Fruit fly (Drosophila melanogaster) whole organism, embryonic: ENCODE measurements around the gene CG42571.
A peak's percentile ranks its signal among the peaks of the same experiment; 100 is the strongest.

Experiments
- Awh ChIP-seq: fragments of 200-800 bp; sonication (Bioruptor generic); IDR thresholded peaks from 2 replicates; pipeline ENCODE4, ENCODE4 v1.3.6; 2022; ENCODE audit warnings: missing biosample characterization, missing genetic modification characterization
- B-H2 ChIP-seq: fragments of 200-800 bp; sonication (Bioruptor generic); optimal IDR thresholded peaks from 2 replicates; lab custom pipeline; 2018; ENCODE audit warnings: missing biosample characterization, mild to moderate bottlenecking, missing genetic modification characterization
- Blimp-1 ChIP-seq: fragments of 200-800 bp; sonication (Bioruptor generic); optimal IDR thresholded peaks from 3 replicates; lab custom pipeline; 2018; ENCODE audit warnings: missing biosample characterization, missing genetic modification characterization, mild to moderate bottlenecking, moderate library complexity, missing genetic modification reagents
- CG10979 ChIP-seq: fragments of 200-800 bp; sonication (Bioruptor generic); optimal IDR thresholded peaks from 2 replicates; lab custom pipeline; 2018; ENCODE audit warnings: missing biosample characterization, mild to moderate bottlenecking, missing genetic modification characterization, moderate library complexity
- CG12071 ChIP-seq: fragments of 200-800 bp; sonication (Bioruptor generic); optimal IDR thresholded peaks from 3 replicates; lab custom pipeline; 2018; ENCODE audit warnings: missing biosample characterization, mild to moderate bottlenecking, missing genetic modification characterization
- CG1233 ChIP-seq: fragments of 200-800 bp; sonication (Bioruptor generic); optimal IDR thresholded peaks from 4 replicates; lab custom pipeline; 2018; ENCODE audit warnings: missing biosample characterization, mild to moderate bottlenecking, missing genetic modification characterization
- CG15269 ChIP-seq: fragments of 200-800 bp; sonication (Bioruptor generic); optimal IDR thresholded peaks from 2 replicates; lab custom pipeline; 2018; ENCODE audit warnings: missing biosample characterization, mild to moderate bottlenecking, missing genetic modification characterization, moderate library complexity
- CG16813 ChIP-seq: fragments of 200-800 bp; sonication (Bioruptor generic); IDR thresholded peaks from 3 replicates; pipeline ENCODE4 v1.3.6; 2022; ENCODE audit warnings: missing biosample characterization, missing genetic modification characterization; ENCODE audit not compliant: partially characterized antibody
- CG17359 ChIP-seq: fragments of 200-800 bp; sonication (Bioruptor generic); optimal IDR thresholded peaks from 3 replicates; lab custom pipeline; 2018; ENCODE audit warnings: missing biosample characterization, mild to moderate bottlenecking, missing genetic modification characterization, moderate library complexity
- CG2199 ChIP-seq: fragments of 200-800 bp; sonication (Bioruptor generic); IDR thresholded peaks from 3 replicates; pipeline ENCODE4 v1.3.6; 2022; ENCODE audit warnings: missing biosample characterization, missing genetic modification characterization
- CG2678 ChIP-seq: fragments of 200-800 bp; sonication (Bioruptor generic); optimal IDR thresholded peaks from 3 replicates; lab custom pipeline; 2019; ENCODE audit warnings: missing biosample characterization, mild to moderate bottlenecking, missing genetic modification characterization, moderate library complexity
- CG2889 ChIP-seq: fragments of 200-800 bp; sonication (Bioruptor generic); IDR thresholded peaks from 3 replicates; pipeline ENCODE4 v1.3.6; 2022; ENCODE audit warnings: missing biosample characterization, missing genetic modification characterization
- CG30020 ChIP-seq: fragments of 200-800 bp; optimal IDR thresholded peaks from 2 replicates; lab custom pipeline; 2019; ENCODE audit warnings: missing biosample characterization, mild to moderate bottlenecking, missing genetic modification characterization, moderate library complexity
- CG4404 ChIP-seq: fragments of 200-800 bp; sonication (Bioruptor generic); IDR thresholded peaks from 2 replicates; pipeline ENCODE4 v1.3.6; 2022; ENCODE audit warnings: missing biosample characterization, missing genetic modification characterization
- CG8290 ChIP-seq, 3 experiments: fragments of 200-800 bp; sonication (Bioruptor generic); optimal IDR thresholded peaks; 2 replicates each; lab custom pipeline; 2016 to 2019; ENCODE audit warnings: missing biosample characterization in 3 of 3, missing genetic modification characterization in 3 of 3, mild to moderate bottlenecking in 2 of 3, moderate library complexity in 1 of 3
- HLHmδ ChIP-seq: fragments of 200-800 bp; sonication (Bioruptor generic); optimal IDR thresholded peaks from 2 replicates; lab custom pipeline; 2018; ENCODE audit warnings: missing biosample characterization, mild to moderate bottlenecking, missing genetic modification characterization, moderate library complexity
- Hmx ChIP-seq: fragments of 200-800 bp; sonication (Bioruptor generic); optimal IDR thresholded peaks from 2 replicates; lab custom pipeline; 2016; ENCODE audit warnings: missing biosample characterization, missing genetic modification characterization
- Hr51 ChIP-seq, 2 experiments: fragments of 200-800 bp; sonication (Bioruptor generic); optimal IDR thresholded peaks; 2 replicates in 1 of 2; 3 replicates in 1 of 2; lab custom pipeline; 2016 to 2018; ENCODE audit warnings: missing biosample characterization in 2 of 2, missing genetic modification characterization in 2 of 2, mild to moderate bottlenecking in 1 of 2, moderate library complexity in 1 of 2
- Hsf ChIP-seq: fragments of 200-800 bp; sonication (Bioruptor generic); optimal IDR thresholded peaks from 3 replicates; lab custom pipeline; 2016; ENCODE audit warnings: missing biosample characterization, missing genetic modification characterization
- Jarid2 ChIP-seq: fragments of 200-800 bp; sonication (Bioruptor generic); optimal IDR thresholded peaks from 3 replicates; lab custom pipeline; 2017; ENCODE audit warnings: mild to moderate bottlenecking, missing biosample characterization, missing genetic modification reagents, missing genetic modification characterization
- MTF-1 ChIP-seq: fragments of 200-800 bp; sonication (Bioruptor generic); optimal IDR thresholded peaks from 2 replicates; lab custom pipeline; 2018; ENCODE audit warnings: missing biosample characterization, mild to moderate bottlenecking, missing genetic modification characterization, borderline replicate concordance
- Meics ChIP-seq: fragments of 200-800 bp; sonication (Bioruptor generic); optimal IDR thresholded peaks from 2 replicates; lab custom pipeline; 2017; ENCODE audit warnings: missing biosample characterization, mild to moderate bottlenecking, missing genetic modification characterization
- NK7.1 ChIP-seq: fragments of 200-800 bp; sonication (Bioruptor generic); optimal IDR thresholded peaks from 3 replicates; lab custom pipeline; 2016; ENCODE audit warnings: missing biosample characterization, missing genetic modification characterization
- Ssrp ChIP-seq: fragments of 200-800 bp; sonication (Bioruptor generic); optimal IDR thresholded peaks from 2 replicates; lab custom pipeline; 2018; ENCODE audit warnings: missing biosample characterization, mild to moderate bottlenecking, missing genetic modification characterization, moderate library complexity
- Trl ChIP-seq, 3 experiments: fragments of >200 bp in 2 of 3; fragments of 200-800 bp in 1 of 3; sonication (Bioruptor generic) in 1 of 3; optimal IDR thresholded peaks; 2 replicates in 1 of 3; 3 replicates in 2 of 3; lab custom pipeline; 2016 to 2017; ENCODE audit warnings: missing biosample characterization in 1 of 3, missing genetic modification characterization in 1 of 3
- Vsx1 ChIP-seq: fragments of 200-800 bp; sonication (Bioruptor generic); optimal IDR thresholded peaks from 2 replicates; lab custom pipeline; 2017; ENCODE audit warnings: missing biosample characterization, mild to moderate bottlenecking, missing genetic modification characterization, missing genetic modification reagents
- Xrp1 ChIP-seq: fragments of 200-800 bp; sonication (Bioruptor generic); IDR thresholded peaks from 2 replicates; pipeline ENCODE4 v1.3.6; 2022; ENCODE audit warnings: missing biosample characterization, missing genetic modification characterization
- abd-A ChIP-seq: fragments of 200-800 bp; sonication (Bioruptor generic); optimal IDR thresholded peaks from 3 replicates; lab custom pipeline; 2019; ENCODE audit warnings: missing biosample characterization, mild to moderate bottlenecking, missing genetic modification characterization, moderate library complexity
- ac ChIP-seq: fragments of 200-800 bp; sonication (Bioruptor generic); optimal IDR thresholded peaks from 3 replicates; lab custom pipeline; 2017; ENCODE audit warnings: missing biosample characterization, mild to moderate bottlenecking, missing genetic modification characterization
- ara ChIP-seq: fragments of 200-800 bp; sonication (Bioruptor generic); IDR thresholded peaks from 2 replicates; pipeline ENCODE4 v1.3.6; 2022; ENCODE audit warnings: missing biosample characterization, missing genetic modification characterization
- ash1 ChIP-seq: fragments of 200-800 bp; sonication (Bioruptor generic); optimal IDR thresholded peaks from 2 replicates; lab custom pipeline; 2018; ENCODE audit warnings: missing biosample characterization, mild to moderate bottlenecking, missing genetic modification characterization
- br ChIP-seq: fragments of >200 bp; optimal IDR thresholded peaks from 2 replicates; lab custom pipeline; 2017
- dan ChIP-seq: fragments of 200-800 bp; sonication (Bioruptor generic); IDR thresholded peaks from 2 replicates; pipeline ENCODE4 v1.3.6; 2022; ENCODE audit warnings: missing biosample characterization, missing genetic modification characterization
- ham ChIP-seq: fragments of 200-800 bp; sonication (Bioruptor generic); IDR thresholded peaks from 2 replicates; pipeline ENCODE4 v1.3.6; 2022; ENCODE audit warnings: missing biosample characterization, missing genetic modification characterization
- kah ChIP-seq: fragments of 200-800 bp; sonication (Bioruptor generic); optimal IDR thresholded peaks from 2 replicates; lab custom pipeline; 2018; ENCODE audit warnings: missing biosample characterization, mild to moderate bottlenecking, missing genetic modification characterization
- kay ChIP-seq: fragments of 200-800 bp; sonication (Bioruptor generic); optimal IDR thresholded peaks from 2 replicates; lab custom pipeline; 2016; ENCODE audit warnings: missing biosample characterization, missing genetic modification characterization
- kni ChIP-seq: fragments of 200-800 bp; sonication (Bioruptor generic); optimal IDR thresholded peaks from 3 replicates; lab custom pipeline; 2017; ENCODE audit warnings: mild to moderate bottlenecking, missing biosample characterization, missing genetic modification reagents, missing genetic modification characterization
- lab ChIP-seq: fragments of 200-800 bp; sonication (Bioruptor generic); optimal IDR thresholded peaks from 3 replicates; lab custom pipeline; 2017; ENCODE audit warnings: missing biosample characterization, missing genetic modification characterization, mild to moderate bottlenecking, moderate library complexity, missing genetic modification reagents
- lola ChIP-seq, 3 experiments: fragments of >200 bp in 2 of 3; fragments of 200-800 bp in 1 of 3; sonication (Bioruptor generic) in 1 of 3; optimal IDR thresholded peaks; 2 replicates each; lab custom pipeline; 2017 to 2019; ENCODE audit warnings: missing biosample characterization in 3 of 3, missing genetic modification characterization in 3 of 3, mild to moderate bottlenecking in 1 of 3, moderate library complexity in 1 of 3
- oc ChIP-seq: fragments of 200-800 bp; sonication (Bioruptor generic); optimal IDR thresholded peaks from 2 replicates; lab custom pipeline; 2018; ENCODE audit warnings: missing biosample characterization, mild to moderate bottlenecking, missing genetic modification characterization, moderate library complexity
- otp ChIP-seq: fragments of 200-800 bp; sonication (Bioruptor generic); IDR thresholded peaks from 3 replicates; pipeline ENCODE4, ENCODE4 v1.3.6; 2022; ENCODE audit warnings: missing biosample characterization, missing genetic modification characterization
- pum ChIP-seq: fragments of 200-800 bp; sonication (Bioruptor generic); optimal IDR thresholded peaks from 2 replicates; lab custom pipeline; 2016; ENCODE audit warnings: missing biosample characterization, missing genetic modification characterization
- sim ChIP-seq: fragments of 200-800 bp; sonication (Bioruptor generic); IDR thresholded peaks from 2 replicates; pipeline ENCODE4 v1.3.6; 2022; ENCODE audit warnings: missing biosample characterization, missing genetic modification characterization
- so ChIP-seq: fragments of 200-800 bp; sonication (Bioruptor generic); IDR thresholded peaks from 3 replicates; pipeline ENCODE4 v1.3.6; 2022; ENCODE audit warnings: missing biosample characterization, missing genetic modification characterization
- tll ChIP-seq, 2 experiments: fragments of 200-800 bp in 1 of 2; fragments of >200 bp in 1 of 2; sonication (Bioruptor generic) in 1 of 2; optimal IDR thresholded peaks; 2 replicates each; lab custom pipeline; 2017 to 2019; ENCODE audit warnings: missing biosample characterization in 2 of 2, missing genetic modification characterization in 2 of 2, mild to moderate bottlenecking in 1 of 2, moderate library complexity in 1 of 2
- trem ChIP-seq: fragments of 200-800 bp; optimal IDR thresholded peaks from 3 replicates; lab custom pipeline; 2019; ENCODE audit warnings: missing biosample characterization, mild to moderate bottlenecking, missing genetic modification characterization, moderate library complexity
- yki ChIP-seq: fragments of >200 bp; optimal IDR thresholded peaks from 3 replicates; lab custom pipeline; 2018

The CG42571 gene

dm6 chr3L:15729306-15730006 is 13.2 kb downstream of the CG42571 start (continued):
- TF ChIP-seq CG10979 (tag; lab: Kevin White, UChicago) (peak; percentile 32), Vsx1 (GFP tag; lab: Kevin White, UChicago) (peak; percentile 63), kni (GFP tag; lab: Kevin White, UChicago) (peak; percentile 41), CG2199 (GFP tag; lab: Robert Waterston, UW) (peak; percentile 90; the same call in 2 of the 3 replicates), CG4404 (no peak), Trl (optimal IDR thresholded peaks at IDR 0.05; lab: Kevin White, UChicago) (peak; percentile 99), Trl (GFP tag; optimal IDR thresholded peaks at IDR 0.05; lab: Kevin White, UChicago) (peak; percentile 76), NK7.1 (no peak), CG2678 (tag; lab: Kevin White, UChicago) (peak; percentile 0), ash1 (peak; percentile 27), yki (lab: Kevin White, UChicago) (peak; percentile 98), abd-A (tag; lab: Kevin White, UChicago) (peak; percentile 69), br (no peak), kah (GFP tag; lab: Kevin White, UChicago) (peak; percentile 33), trem (tag; lab: Kevin White, UChicago) (peak; percentile 36), tll (GFP tag; optimal IDR thresholded peaks at IDR 0.05; lab: Kevin White, UChicago) (peak in 1 of 2 experiments; percentile 17), lola (GFP tag; optimal IDR thresholded peaks at IDR 0.05; lab: Kevin White, UChicago) (no peak), CG30020 (tag; lab: Kevin White, UChicago) (no peak), CG17359 (tag; lab: Kevin White, UChicago) (peak; percentile 1), dan (GFP tag; lab: Robert Waterston, UW) (no peak), CG2889 (GFP tag; lab: Robert Waterston, UW) (no peak), otp (GFP tag; lab: Robert Waterston, UW) (0 out of 3 replicates have a peak, but pooled peaks have one; percentile 24), CG15269 (tag; lab: Kevin White, UChicago) (no peak), Hr51 (GFP tag; optimal IDR thresholded peaks at IDR 0.05; lab: Kevin White, UChicago) (peak in 1 of 2 experiments; percentile 5), HLHmδ (GFP tag; lab: Kevin White, UChicago) (peak; percentile 64), oc (tag; lab: Kevin White, UChicago) (peak; percentile 24), pum (GFP tag; lab: Kevin White, UChicago) (no peak), Blimp-1 (GFP tag; lab: Kevin White, UChicago) (no peak), ham (no peak), ac (GFP tag; lab: Kevin White, UChicago) (peak; percentile 26), CG12071 (GFP tag; lab: Kevin White, UChicago) (peak; percentile 5), sim (GFP tag; lab: Robert Waterston, UW) (0 out of 2 replicates have a peak, but pooled peaks have one; percentile 10), Hsf (no peak), Ssrp (tag; lab: Kevin White, UChicago) (no peak), MTF-1 (GFP tag; lab: Kevin White, UChicago) (peak; percentile 41), CG1233 (no peak), ara (GFP tag; lab: Robert Waterston, UW) (0 out of 2 replicates have a peak, but pooled peaks have one; percentile 46), Xrp1 (peak; percentile 18; the same call in 1 of the 2 replicates), Meics (GFP tag; lab: Kevin White, UChicago) (no peak), lab (GFP tag; lab: Kevin White, UChicago) (peak; percentile 6), kay (GFP tag; lab: Kevin White, UChicago) (no peak), Hmx (GFP tag; lab: Kevin White, UChicago) (no peak), CG16813 (GFP tag; lab: Robert Waterston, UW) (peak; percentile 27; the same call in 1 of the 3 replicates), Awh (no peak), Jarid2 (GFP tag; lab: Kevin White, UChicago) (peak; percentile 98), B-H2 (GFP tag; lab: Kevin White, UChicago) (no peak), so (GFP tag; lab: Robert Waterston, UW) (peak; percentile 22; the same call in 1 of the 3 replicates), CG8290 (GFP tag; optimal IDR thresholded peaks at IDR 0.05; lab: Kevin White, UChicago) (no peak), CG8290 (tag; optimal IDR thresholded peaks at IDR 0.05; lab: Kevin White, UChicago) (peak in 1 of 2 experiments; percentile 49)
